Worm (Caenorhabditis elegans): Measurements from ENCODE around the gene gmap-2.

Gene gmap-2

DNA sequence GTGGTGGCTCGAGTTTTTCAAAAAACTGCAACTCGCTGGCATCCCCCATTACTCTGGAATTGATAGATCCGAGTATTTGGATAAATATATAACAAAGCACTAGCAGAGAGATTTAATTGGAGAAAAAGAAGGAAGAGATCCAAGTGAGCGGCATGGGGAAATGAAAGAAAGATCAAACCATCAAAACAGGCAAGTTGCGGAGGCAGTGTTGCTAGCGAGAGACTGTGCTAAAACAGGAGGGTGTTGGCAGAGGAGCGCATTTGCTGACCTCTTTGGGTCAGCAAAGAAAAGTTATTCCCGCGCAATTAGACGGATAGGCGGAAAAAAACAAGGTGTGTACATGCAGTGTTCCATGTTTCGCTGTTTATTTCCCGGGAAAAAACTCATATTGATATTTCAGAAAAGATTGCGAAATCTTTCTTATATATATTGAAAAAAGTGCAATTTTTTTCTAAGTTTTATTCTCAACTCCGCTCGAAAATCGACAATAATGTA is 32.6 kb upstream of the gmap-2 start, which contains the start of gene ppk-3 (continued):
- TF ChIP-seq lin-39 (tag; optimal IDR thresholded peaks at IDR 0.05): no peak
- TF ChIP-seq madf-9 (GFP tag; conservative IDR thresholded peaks at IDR 0.05): 0 out of 2 replicates have a peak, but pooled peaks have one; percentile 11
- peak; percentile 13 for TF ChIP-seq nhr-102 (tag; optimal IDR thresholded peaks at IDR 0.05)
- TF ChIP-seq nhr-11 (tag; optimal IDR thresholded peaks at IDR 0.05): peak; percentile 76
- peak; percentile 62 for TF ChIP-seq rbr-2 (tag; optimal IDR thresholded peaks at IDR 0.05)
- TF ChIP-seq nhr-41 (GFP tag; IDR thresholded peaks at IDR 0.05): no peak
- TF ChIP-seq lin-1 (GFP tag; IDR thresholded peaks at IDR 0.05): 0 out of 2 replicates have a peak, but pooled peaks have one; percentile 13
- TF ChIP-seq tag-97 (GFP tag; IDR thresholded peaks at IDR 0.05): no peak
- TF ChIP-seq php-3 (GFP tag; IDR thresholded peaks at IDR 0.05): no peak
- no peak for TF ChIP-seq F10B5.3 (tag; optimal IDR thresholded peaks at IDR 0.05)
- TF ChIP-seq spr-1 (tag; optimal IDR thresholded peaks at IDR 0.05): peak; percentile 9
- TF ChIP-seq fkh-10 (GFP tag; optimal IDR thresholded peaks at IDR 0.05): no peak
- no peak for TF ChIP-seq zfp-3 (GFP tag; conservative IDR thresholded peaks at IDR 0.05)
- no peak for TF ChIP-seq F44E2.7 (GFP tag; IDR thresholded peaks at IDR 0.05)
- TF ChIP-seq skn-1 (tag; optimal IDR thresholded peaks at IDR 0.05): no peak
- peak; percentile 16 for TF ChIP-seq nhr-48 (tag; optimal IDR thresholded peaks at IDR 0.05)
- TF ChIP-seq F37D6.2 (tag; optimal IDR thresholded peaks at IDR 0.05): no peak
- TF ChIP-seq lin-15B (tag; optimal IDR thresholded peaks at IDR 0.05): no peak
- TF ChIP-seq aly-2 (tag; optimal IDR thresholded peaks at IDR 0.05): no peak
- peak; percentile 98 for TF ChIP-seq aha-1 (tag)
- peak; percentile 0 for TF ChIP-seq lin-13 (GFP tag; optimal IDR thresholded peaks at IDR 0.05)
- TF ChIP-seq unc-62 (GFP tag; optimal IDR thresholded peaks at IDR 0.05 in 1 of 2): peak in 1 of 2 experiments; percentile 79
- no peak for TF ChIP-seq unc-62 (tag; optimal IDR thresholded peaks at IDR 0.05)
- TF ChIP-seq snpc-4 (tag; optimal IDR thresholded peaks at IDR 0.05): no peak
- TF ChIP-seq arid-1 (GFP tag; conservative IDR thresholded peaks at IDR 0.05): 0 out of 2 replicates have a peak, but pooled peaks have one; percentile 30
- TF ChIP-seq daf-19 (GFP tag; conservative IDR thresholded peaks at IDR 0.05): no peak
- no peak for TF ChIP-seq snpc-1.2 (GFP tag; IDR thresholded peaks at IDR 0.05)
- TF ChIP-seq ztf-11 (tag; optimal IDR thresholded peaks at IDR 0.05): no peak
- TF ChIP-seq mdt-29 (GFP tag; IDR thresholded peaks at IDR 0.05): no peak
- no peak for TF ChIP-seq pha-4 (GFP tag; IDR thresholded peaks at IDR 0.05)
- peak; percentile 45 for TF ChIP-seq pha-4 (tag; optimal IDR thresholded peaks at IDR 0.05)
- TF ChIP-seq ces-1 (GFP tag; optimal IDR thresholded peaks at IDR 0.05): no peak
- TF ChIP-seq ceh-62 (tag; optimal IDR thresholded peaks at IDR 0.05): no peak
- TF ChIP-seq ctbp-1 (GFP tag; IDR thresholded peaks at IDR 0.05): no peak; the same call in 1 of the 2 replicates
- no peak for TF ChIP-seq R02D3.7 (tag; optimal IDR thresholded peaks at IDR 0.05)
- peak; percentile 70 for TF ChIP-seq nhr-28 (tag; optimal IDR thresholded peaks at IDR 0.05)
- TF ChIP-seq F49E8.2 (tag; optimal IDR thresholded peaks at IDR 0.05; ENCODE audit: borderline replicate concordance): no peak
- no peak for TF ChIP-seq set-16 (GFP tag; IDR thresholded peaks at IDR 0.05)
- TF ChIP-seq ceh-44 (GFP tag; IDR thresholded peaks at IDR 0.05): no peak
- TF ChIP-seq T26A8.4 (GFP tag; IDR thresholded peaks at IDR 0.05): peak; percentile 58; the same call in 1 of the 2 replicates
- no peak for TF ChIP-seq zfp-2 (tag; optimal IDR thresholded peaks at IDR 0.05)
- no peak for TF ChIP-seq ztf-7 (tag; optimal IDR thresholded peaks at IDR 0.05)
- no peak for TF ChIP-seq daf-12 (tag; optimal IDR thresholded peaks at IDR 0.05)
- TF ChIP-seq ceh-82 (tag; optimal IDR thresholded peaks at IDR 0.05): no peak
- no peak for TF ChIP-seq zag-1 (tag; optimal IDR thresholded peaks at IDR 0.05)
- TF ChIP-seq dve-1 (tag; optimal IDR thresholded peaks at IDR 0.05; ENCODE audit: insufficient read depth): peak; percentile 75
- TF ChIP-seq hlh-11 (tag; optimal IDR thresholded peaks at IDR 0.05): peak; percentile 85
- TF ChIP-seq nhr-25 (tag; optimal IDR thresholded peaks at IDR 0.05; ENCODE audit: borderline replicate concordance, insufficient read depth): no peak
- 0 out of 2 replicates have a peak, but pooled peaks have one; percentile 21 for TF ChIP-seq lin-29 (GFP tag; IDR thresholded peaks at IDR 0.05)
- no peak for TF ChIP-seq ZK337.2 (GFP tag; IDR thresholded peaks at IDR 0.05)
- no peak for TF ChIP-seq vab-7 (GFP tag; IDR thresholded peaks at IDR 0.05)
- no peak for TF ChIP-seq Y48G9A.11 (GFP tag; IDR thresholded peaks at IDR 0.05)

Measured in whole organism, L4 larva.